Fruit fly (Drosophila melanogaster) whole organism, embryonic: ENCODE measurements around the gene CG7183.

Experiments used
- BEAF-32 ChIP-seq: fragments of 200-800 bp; sonication (Bioruptor generic); optimal IDR thresholded peaks from 3 replicates; lab custom pipeline; 2017; ENCODE audit warnings: missing biosample characterization, missing genetic modification characterization, mild to moderate bottlenecking, moderate library complexity, missing genetic modification reagents
- Bteb2 ChIP-seq: fragments of 200-800 bp; sonication (Bioruptor generic); optimal IDR thresholded peaks from 2 replicates; lab custom pipeline; 2016; ENCODE audit warnings: missing biosample characterization, missing genetic modification characterization
- CG10462 ChIP-seq: fragments of 200-800 bp; sonication (Bioruptor generic); optimal IDR thresholded peaks from 2 replicates; lab custom pipeline; 2016; ENCODE audit warnings: missing biosample characterization, missing genetic modification characterization
- CG11085 ChIP-seq: fragments of 200-800 bp; sonication (Bioruptor generic); IDR thresholded peaks from 2 replicates; pipeline ENCODE4 v1.3.6; 2022; ENCODE audit warnings: missing biosample characterization, missing genetic modification characterization
- CG12236 ChIP-seq: fragments of 200-800 bp; sonication (Bioruptor generic); optimal IDR thresholded peaks from 2 replicates; lab custom pipeline; 2016; ENCODE audit warnings: missing biosample characterization, missing genetic modification characterization
- CG12659 ChIP-seq: fragments of 200-800 bp; sonication (Bioruptor generic); optimal IDR thresholded peaks from 3 replicates; lab custom pipeline; 2017; ENCODE audit warnings: mild to moderate bottlenecking, missing biosample characterization, missing genetic modification reagents, missing genetic modification characterization
- CG12769 ChIP-seq: fragments of 200-800 bp; sonication (Bioruptor generic); optimal IDR thresholded peaks from 2 replicates; lab custom pipeline; 2019; ENCODE audit warnings: missing biosample characterization, mild to moderate bottlenecking, missing genetic modification characterization, moderate library complexity
- CG14710 ChIP-seq: fragments of 200-800 bp; sonication (Bioruptor generic); optimal IDR thresholded peaks from 3 replicates; lab custom pipeline; 2019; ENCODE audit warnings: missing biosample characterization, mild to moderate bottlenecking, missing genetic modification characterization, moderate library complexity
- CG17802 ChIP-seq: fragments of 200-800 bp; sonication (Bioruptor generic); optimal IDR thresholded peaks from 2 replicates; lab custom pipeline; 2018; ENCODE audit warnings: missing biosample characterization, mild to moderate bottlenecking, missing genetic modification characterization, moderate library complexity
- CG18262 ChIP-seq: fragments of 200-800 bp; optimal IDR thresholded peaks from 3 replicates; lab custom pipeline; 2019; ENCODE audit warnings: missing biosample characterization, mild to moderate bottlenecking, missing genetic modification characterization, moderate library complexity
- CG3163 ChIP-seq: fragments of 200-800 bp; sonication (Bioruptor generic); optimal IDR thresholded peaks from 3 replicates; lab custom pipeline; 2016; ENCODE audit warnings: missing biosample characterization, missing genetic modification characterization
- CG3281 ChIP-seq: fragments of 200-800 bp; sonication (Bioruptor generic); optimal IDR thresholded peaks from 3 replicates; lab custom pipeline; 2017; ENCODE audit warnings: missing biosample characterization, mild to moderate bottlenecking, missing genetic modification characterization
- CG3847 ChIP-seq: fragments of 200-800 bp; sonication (Bioruptor generic); IDR thresholded peaks from 2 replicates; pipeline ENCODE4 v1.3.6; 2022; ENCODE audit warnings: missing biosample characterization, missing genetic modification characterization
- CG3995 ChIP-seq: fragments of 200-800 bp; sonication (Bioruptor generic); optimal IDR thresholded peaks from 3 replicates; lab custom pipeline; 2016; ENCODE audit warnings: missing biosample characterization, missing genetic modification characterization
- CG5953 ChIP-seq: fragments of 200-800 bp; sonication (Bioruptor generic); IDR thresholded peaks from 2 replicates; pipeline ENCODE4 v1.3.6; 2022; ENCODE audit warnings: missing biosample characterization, missing genetic modification characterization
- CG7963 ChIP-seq: fragments of 200-800 bp; sonication (Bioruptor generic); IDR thresholded peaks from 3 replicates; pipeline ENCODE4 v1.3.6; 2022; ENCODE audit warnings: missing biosample characterization, missing genetic modification characterization; ENCODE audit not compliant: partially characterized antibody
- CG7987 ChIP-seq: fragments of 200-800 bp; sonication (Bioruptor generic); optimal IDR thresholded peaks from 2 replicates; lab custom pipeline; 2018; ENCODE audit warnings: missing biosample characterization, mild to moderate bottlenecking, missing genetic modification characterization, moderate library complexity
- CG8281 ChIP-seq: fragments of 200-800 bp; sonication (Bioruptor generic); optimal IDR thresholded peaks from 2 replicates; lab custom pipeline; 2018; ENCODE audit warnings: missing biosample characterization, mild to moderate bottlenecking, missing genetic modification characterization, moderate library complexity
- CG8290 ChIP-seq, 3 experiments: fragments of 200-800 bp; sonication (Bioruptor generic); optimal IDR thresholded peaks; 2 replicates each; lab custom pipeline; 2016 to 2019; ENCODE audit warnings: missing biosample characterization in 3 of 3, missing genetic modification characterization in 3 of 3, mild to moderate bottlenecking in 2 of 3, moderate library complexity in 1 of 3
- CG8944 ChIP-seq: fragments of 200-800 bp; sonication (Bioruptor generic); optimal IDR thresholded peaks from 3 replicates; lab custom pipeline; 2016; ENCODE audit warnings: missing biosample characterization, missing genetic modification characterization
- CG9817 ChIP-seq: fragments of 200-800 bp; sonication (Bioruptor generic); optimal IDR thresholded peaks from 2 replicates; lab custom pipeline; 2018; ENCODE audit warnings: missing biosample characterization, mild to moderate bottlenecking, missing genetic modification characterization, moderate library complexity
- CoRest ChIP-seq: fragments of 200-800 bp; sonication (Bioruptor generic); optimal IDR thresholded peaks from 3 replicates; lab custom pipeline; 2018; ENCODE audit warnings: missing biosample characterization, mild to moderate bottlenecking, missing genetic modification characterization, moderate library complexity
- Fer2 ChIP-seq: fragments of 200-800 bp; sonication (Bioruptor generic); optimal IDR thresholded peaks from 2 replicates; lab custom pipeline; 2018; ENCODE audit warnings: missing biosample characterization, mild to moderate bottlenecking, missing genetic modification characterization, moderate library complexity
- Gsc ChIP-seq: fragments of 200-800 bp; sonication (Bioruptor generic); IDR thresholded peaks from 2 replicates; pipeline ENCODE4 v1.3.6; 2022; ENCODE audit warnings: missing biosample characterization, missing genetic modification characterization
- HHEX ChIP-seq: fragments of 200-800 bp; sonication (Bioruptor generic); optimal IDR thresholded peaks from 3 replicates; lab custom pipeline; 2017; ENCODE audit warnings: missing biosample characterization, mild to moderate bottlenecking, missing genetic modification characterization, missing genetic modification reagents
- HLHmδ ChIP-seq: fragments of 200-800 bp; sonication (Bioruptor generic); optimal IDR thresholded peaks from 2 replicates; lab custom pipeline; 2018; ENCODE audit warnings: missing biosample characterization, mild to moderate bottlenecking, missing genetic modification characterization, moderate library complexity
- MESR4 ChIP-seq: fragments of 200-800 bp; sonication (Bioruptor generic); optimal IDR thresholded peaks from 2 replicates; lab custom pipeline; 2018; ENCODE audit warnings: missing biosample characterization, mild to moderate bottlenecking, missing genetic modification characterization, moderate library complexity
- MTF-1 ChIP-seq: fragments of 200-800 bp; sonication (Bioruptor generic); optimal IDR thresholded peaks from 2 replicates; lab custom pipeline; 2018; ENCODE audit warnings: missing biosample characterization, mild to moderate bottlenecking, missing genetic modification characterization, borderline replicate concordance
- Scr ChIP-seq: fragments of 200-800 bp; sonication (Bioruptor generic); IDR thresholded peaks from 2 replicates; pipeline ENCODE4 v1.3.6; 2022; ENCODE audit warnings: missing biosample characterization, missing genetic modification characterization; ENCODE audit not compliant: partially characterized antibody
- ab ChIP-seq: fragments of 200-800 bp; sonication (Bioruptor generic); optimal IDR thresholded peaks from 2 replicates; lab custom pipeline; 2016; ENCODE audit warnings: missing biosample characterization, missing genetic modification characterization
- az2 ChIP-seq: fragments of 200-800 bp; sonication (Bioruptor generic); optimal IDR thresholded peaks from 3 replicates; lab custom pipeline; 2016; ENCODE audit warnings: missing biosample characterization, missing genetic modification characterization
- bab2 ChIP-seq: fragments of 200-800 bp; sonication (Bioruptor generic); optimal IDR thresholded peaks from 2 replicates; lab custom pipeline; 2016; ENCODE audit warnings: missing biosample characterization, missing genetic modification characterization
- ci ChIP-seq: fragments of 200-800 bp; sonication (Bioruptor generic); IDR thresholded peaks from 3 replicates; pipeline ENCODE4 v1.3.6; 2022; ENCODE audit warnings: missing biosample characterization, missing genetic modification characterization
- dati ChIP-seq: fragments of 200-800 bp; sonication (Bioruptor generic); IDR thresholded peaks from 2 replicates; pipeline ENCODE4 v1.3.6; 2022; ENCODE audit warnings: missing biosample characterization, missing genetic modification characterization
- en ChIP-seq: fragments of 200-800 bp; sonication (Bioruptor generic); optimal IDR thresholded peaks from 2 replicates; lab custom pipeline; 2016; ENCODE audit warnings: missing biosample characterization, missing genetic modification characterization
- gfzf ChIP-seq: fragments of 200-800 bp; sonication (Bioruptor generic); optimal IDR thresholded peaks from 2 replicates; lab custom pipeline; 2016; ENCODE audit warnings: missing biosample characterization, mild to moderate bottlenecking, missing genetic modification characterization, moderate library complexity
- inv ChIP-seq: fragments of 200-800 bp; sonication (Bioruptor generic); IDR thresholded peaks from 2 replicates; pipeline ENCODE4 v1.3.6; 2022; ENCODE audit warnings: missing biosample characterization, missing genetic modification characterization; ENCODE audit not compliant: partially characterized antibody
- pnt ChIP-seq: fragments of 200-800 bp; sonication (Bioruptor generic); optimal IDR thresholded peaks from 3 replicates; lab custom pipeline; 2016; ENCODE audit warnings: missing biosample characterization, missing genetic modification characterization
- prd ChIP-seq, 3 experiments: fragments of >200 bp in 2 of 3; fragments of 200-800 bp in 1 of 3; sonication (Bioruptor generic) in 1 of 3; optimal IDR thresholded peaks in 2 of 3; IDR thresholded peaks in 1 of 3; 2 replicates in 2 of 3; 3 replicates in 1 of 3; pipeline versions ENCODE4 v1.3.6 to Lab custom; 2017 to 2022; ENCODE audit warnings: missing biosample characterization in 1 of 3, missing genetic modification characterization in 1 of 3
- slbo ChIP-seq: fragments of 200-800 bp; sonication (Bioruptor generic); IDR thresholded peaks from 2 replicates; pipeline ENCODE4 v1.3.6; 2022; ENCODE audit warnings: missing biosample characterization, missing genetic modification characterization
- slou ChIP-seq: fragments of 200-800 bp; sonication (Bioruptor generic); optimal IDR thresholded peaks from 3 replicates; lab custom pipeline; 2016; ENCODE audit warnings: missing biosample characterization, missing genetic modification characterization
- sna ChIP-seq: fragments of 200-800 bp; sonication (Bioruptor generic); IDR thresholded peaks from 2 replicates; pipeline ENCODE4 v1.3.6; 2022; ENCODE audit warnings: missing biosample characterization, missing genetic modification characterization; ENCODE audit not compliant: partially characterized antibody
- trh ChIP-seq: fragments of 200-800 bp; sonication (Bioruptor generic); optimal IDR thresholded peaks from 2 replicates; lab custom pipeline; 2016; ENCODE audit warnings: missing biosample characterization, missing genetic modification characterization
- ttk ChIP-seq: fragments of 200-800 bp; sonication (Bioruptor generic); IDR thresholded peaks from 2 replicates; pipeline ENCODE4 v2.1.2; 2022; ENCODE audit warnings: missing biosample characterization, missing genetic modification characterization
- unpg ChIP-seq: fragments of 200-800 bp; sonication (Bioruptor generic); optimal IDR thresholded peaks from 3 replicates; lab custom pipeline; 2018; ENCODE audit warnings: missing biosample characterization, mild to moderate bottlenecking, missing genetic modification characterization, moderate library complexity
- zf30C ChIP-seq: fragments of 200-800 bp; sonication (Bioruptor generic); optimal IDR thresholded peaks from 3 replicates; lab custom pipeline; 2018; ENCODE audit warnings: missing biosample characterization, mild to moderate bottlenecking, missing genetic modification characterization

CG7183 gene

DNA sequence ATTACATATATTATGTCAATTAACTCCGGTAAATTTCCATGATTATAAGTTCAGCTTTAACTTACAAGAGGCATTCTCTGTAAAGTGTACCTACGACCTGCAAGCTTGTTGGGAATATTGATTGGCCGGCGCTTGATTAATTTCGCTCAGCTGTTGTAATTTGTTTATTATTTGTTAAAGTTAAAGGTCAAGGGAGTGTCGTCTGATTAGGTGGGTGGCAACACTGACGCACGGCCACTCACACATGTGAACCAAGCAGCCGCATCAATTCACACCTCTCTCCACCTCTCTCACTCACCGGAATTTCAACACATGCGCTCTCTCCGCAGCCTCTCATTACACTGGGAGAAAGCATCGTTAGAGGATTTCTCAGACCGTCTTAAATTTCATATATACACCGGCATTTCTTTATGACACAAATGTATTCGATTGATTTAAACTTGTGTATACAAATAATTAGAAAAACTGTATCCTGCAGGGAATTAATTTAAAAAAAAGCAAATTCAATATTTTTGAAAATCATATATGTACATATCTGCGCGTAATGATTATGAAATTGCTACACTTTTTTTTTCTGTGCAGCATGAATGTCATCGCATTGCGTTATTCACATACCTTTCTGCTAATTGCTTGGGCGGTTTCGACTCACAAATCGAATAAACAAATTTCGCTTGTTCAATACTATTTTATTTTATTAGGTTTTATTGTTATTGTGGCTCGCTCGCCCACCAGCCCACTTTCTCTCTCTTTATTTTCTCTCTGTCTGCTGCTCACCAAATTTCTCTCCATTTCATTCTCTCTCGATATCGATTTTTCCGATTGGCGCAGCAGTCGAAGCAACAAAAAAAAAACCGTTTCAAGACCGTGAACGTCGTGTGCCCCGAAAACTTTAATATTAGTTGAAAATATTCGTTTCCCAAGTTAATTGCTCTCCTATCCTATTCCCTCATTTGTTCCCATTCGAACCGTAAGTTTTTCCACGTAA is 48.2 kb downstream of the CG7183 start (continued):
- TF ChIP-seq gfzf (GFP tag; lab: Kevin White, UChicago) (no peak), CG8281 (tag; lab: Kevin White, UChicago) (peak; percentile 82), CG8944 (GFP tag; lab: Kevin White, UChicago) (peak; percentile 87), CG17802 (peak; percentile 54), CG12769 (tag; lab: Kevin White, UChicago) (no peak), BEAF-32 (no peak), bab2 (GFP tag; lab: Kevin White, UChicago) (peak; percentile 92), MESR4 (GFP tag; lab: Kevin White, UChicago) (peak; percentile 27), CG7987 (GFP tag; lab: Kevin White, UChicago) (peak; percentile 65), CG10462 (GFP tag; lab: Kevin White, UChicago) (peak; percentile 93), trh (GFP tag; lab: Kevin White, UChicago) (peak; percentile 71), CG3995 (peak; percentile 66), Gsc (peak; percentile 69), zf30C (GFP tag; lab: Kevin White, UChicago) (peak; percentile 95), Scr (GFP tag; lab: Robert Waterston, UW) (no peak), slbo (GFP tag; lab: Robert Waterston, UW) (peak; percentile 87), CG3281 (peak; percentile 94), CG3163 (GFP tag; lab: Kevin White, UChicago) (peak; percentile 75), CG14710 (tag; lab: Kevin White, UChicago) (peak; percentile 93), CG18262 (peak; percentile 96), CG12659 (peak; percentile 95), CG8290 (GFP tag; optimal IDR thresholded peaks at IDR 0.05; lab: Kevin White, UChicago) (peak; percentile 71), CG8290 (tag; optimal IDR thresholded peaks at IDR 0.05; lab: Kevin White, UChicago) (peak in 1 of 2 experiments; percentile 67), CG7963 (GFP tag; lab: Robert Waterston, UW) (no peak), dati (peak; percentile 70; the same call in 1 of the 2 replicates), inv (no peak), pnt (peak; percentile 71), Bteb2 (peak; percentile 89), ci (GFP tag; lab: Robert Waterston, UW) (peak; percentile 93), prd (optimal IDR thresholded peaks at IDR 0.05; lab: Kevin White, UChicago) (no peak), prd (GFP tag; IDR thresholded peaks at IDR 0.05; lab: Robert Waterston, UW) (peak; percentile 93), unpg (peak; percentile 93), HHEX (GFP tag; lab: Kevin White, UChicago) (peak; percentile 92), ttk (peak; percentile 88), CG5953 (peak; percentile 87), HLHmδ (GFP tag; lab: Kevin White, UChicago) (no peak), Fer2 (tag; lab: Kevin White, UChicago) (peak; percentile 85), CG11085 (GFP tag; lab: Robert Waterston, UW) (peak; percentile 71), CG9817 (tag; lab: Kevin White, UChicago) (peak; percentile 89), CG3847 (GFP tag; lab: Robert Waterston, UW) (peak; percentile 87), MTF-1 (GFP tag; lab: Kevin White, UChicago) (peak; percentile 71), en (GFP tag; lab: Kevin White, UChicago) (peak; percentile 82), sna (no peak), az2 (GFP tag; lab: Kevin White, UChicago) (peak; percentile 95), slou (peak; percentile 86), CoRest (tag; lab: Kevin White, UChicago) (peak; percentile 96), CG12236 (GFP tag; lab: Kevin White, UChicago) (peak; percentile 93), ab (GFP tag; lab: Kevin White, UChicago) (peak; percentile 80)
